Fruit fly (Drosophila melanogaster) whole organism, embryonic: ENCODE data around the gene CG15536.

Experiments used
- Adf1 ChIP-seq: fragments of 200-800 bp; sonication (Bioruptor generic); IDR thresholded peaks from 2 replicates; pipeline ENCODE4 v1.3.6; 2022; ENCODE audit warnings: missing biosample characterization, missing genetic modification characterization
- BEAF-32 ChIP-seq: fragments of 200-800 bp; sonication (Bioruptor generic); optimal IDR thresholded peaks from 3 replicates; lab custom pipeline; 2017; ENCODE audit warnings: missing biosample characterization, missing genetic modification characterization, mild to moderate bottlenecking, moderate library complexity, missing genetic modification reagents
- Blimp-1 ChIP-seq: fragments of 200-800 bp; sonication (Bioruptor generic); optimal IDR thresholded peaks from 3 replicates; lab custom pipeline; 2018; ENCODE audit warnings: missing biosample characterization, missing genetic modification characterization, mild to moderate bottlenecking, moderate library complexity, missing genetic modification reagents
- Bteb2 ChIP-seq: fragments of 200-800 bp; sonication (Bioruptor generic); optimal IDR thresholded peaks from 2 replicates; lab custom pipeline; 2016; ENCODE audit warnings: missing biosample characterization, missing genetic modification characterization
- CG10147 ChIP-seq: fragments of 200-800 bp; sonication (Bioruptor generic); optimal IDR thresholded peaks from 2 replicates; lab custom pipeline; 2019; ENCODE audit warnings: missing biosample characterization, mild to moderate bottlenecking, missing genetic modification characterization, moderate library complexity
- CG10565 ChIP-seq: fragments of 200-800 bp; sonication (Bioruptor generic); optimal IDR thresholded peaks from 3 replicates; lab custom pipeline; 2016; ENCODE audit warnings: missing biosample characterization, mild to moderate bottlenecking, missing genetic modification characterization
- CG10979 ChIP-seq: fragments of 200-800 bp; sonication (Bioruptor generic); optimal IDR thresholded peaks from 2 replicates; lab custom pipeline; 2018; ENCODE audit warnings: missing biosample characterization, mild to moderate bottlenecking, missing genetic modification characterization, moderate library complexity
- CG14860 ChIP-seq: fragments of 200-800 bp; sonication (Bioruptor generic); IDR thresholded peaks from 3 replicates; pipeline ENCODE4 v1.3.6; 2022; ENCODE audit warnings: missing biosample characterization, missing genetic modification characterization; ENCODE audit not compliant: partially characterized antibody
- CG1529 ChIP-seq: fragments of 200-800 bp; sonication (Bioruptor generic); optimal IDR thresholded peaks from 3 replicates; lab custom pipeline; 2018; ENCODE audit warnings: missing biosample characterization, missing genetic modification characterization
- CG16815 ChIP-seq: fragments of 200-800 bp; sonication (Bioruptor generic); optimal IDR thresholded peaks from 3 replicates; lab custom pipeline; 2017; ENCODE audit warnings: missing biosample characterization, mild to moderate bottlenecking, missing genetic modification characterization
- CG17385 ChIP-seq: fragments of 200-800 bp; sonication (Bioruptor generic); optimal IDR thresholded peaks from 3 replicates; lab custom pipeline; 2018; ENCODE audit warnings: missing biosample characterization, mild to moderate bottlenecking, missing genetic modification characterization
- CG18599 ChIP-seq: fragments of 200-800 bp; sonication (Bioruptor generic); optimal IDR thresholded peaks from 3 replicates; lab custom pipeline; 2017; ENCODE audit warnings: missing biosample characterization, missing genetic modification characterization, mild to moderate bottlenecking, moderate library complexity, missing genetic modification reagents
- CG18619 ChIP-seq: fragments of 200-800 bp; sonication (Bioruptor generic); optimal IDR thresholded peaks from 3 replicates; lab custom pipeline; 2017; ENCODE audit warnings: missing biosample characterization, mild to moderate bottlenecking, missing genetic modification characterization
- CG2875 ChIP-seq: fragments of 200-800 bp; sonication (Bioruptor generic); optimal IDR thresholded peaks from 2 replicates; lab custom pipeline; 2017; ENCODE audit warnings: missing biosample characterization, mild to moderate bottlenecking, missing genetic modification characterization, missing genetic modification reagents
- CG2889 ChIP-seq: fragments of 200-800 bp; sonication (Bioruptor generic); IDR thresholded peaks from 3 replicates; pipeline ENCODE4 v1.3.6; 2022; ENCODE audit warnings: missing biosample characterization, missing genetic modification characterization
- CG31388 ChIP-seq: fragments of 200-800 bp; sonication (Bioruptor generic); optimal IDR thresholded peaks from 2 replicates; lab custom pipeline; 2016; ENCODE audit warnings: missing biosample characterization, missing genetic modification characterization
- CG34376 ChIP-seq: fragments of 200-800 bp; sonication (Bioruptor generic); optimal IDR thresholded peaks from 2 replicates; lab custom pipeline; 2018; ENCODE audit warnings: missing biosample characterization, mild to moderate bottlenecking, missing genetic modification characterization
- CG3838 ChIP-seq: fragments of 200-800 bp; sonication (Bioruptor generic); optimal IDR thresholded peaks from 3 replicates; lab custom pipeline; 2016; ENCODE audit warnings: missing biosample characterization, missing genetic modification characterization
- CG7357 ChIP-seq: fragments of 200-800 bp; sonication (Bioruptor generic); IDR thresholded peaks from 3 replicates; pipeline ENCODE4 v1.3.6; 2022; ENCODE audit warnings: missing biosample characterization, missing genetic modification characterization
- CG7745 ChIP-seq: fragments of 200-800 bp; sonication (Bioruptor generic); optimal IDR thresholded peaks from 2 replicates; lab custom pipeline; 2018; ENCODE audit warnings: missing biosample characterization, mild to moderate bottlenecking, missing genetic modification characterization, moderate library complexity
- Camta ChIP-seq: fragments of 200-800 bp; sonication (Bioruptor generic); optimal IDR thresholded peaks from 2 replicates; lab custom pipeline; 2016; ENCODE audit warnings: missing biosample characterization, missing genetic modification characterization
- CoRest ChIP-seq: fragments of 200-800 bp; sonication (Bioruptor generic); optimal IDR thresholded peaks from 3 replicates; lab custom pipeline; 2018; ENCODE audit warnings: missing biosample characterization, mild to moderate bottlenecking, missing genetic modification characterization, moderate library complexity
- D19A ChIP-seq: fragments of 200-800 bp; optimal IDR thresholded peaks from 3 replicates; lab custom pipeline; 2019; ENCODE audit warnings: missing biosample characterization, mild to moderate bottlenecking, missing genetic modification characterization, moderate library complexity
- D19B ChIP-seq: fragments of 200-800 bp; sonication (Bioruptor generic); optimal IDR thresholded peaks from 2 replicates; lab custom pipeline; 2017; ENCODE audit warnings: missing biosample characterization, mild to moderate bottlenecking, missing genetic modification characterization
- Dll ChIP-seq: fragments of 200-800 bp; sonication (Bioruptor generic); IDR thresholded peaks from 4 replicates; pipeline ENCODE4 v1.3.6; 2022; ENCODE audit warnings: missing biosample characterization, missing genetic modification characterization; ENCODE audit not compliant: partially characterized antibody
- Doc2 ChIP-seq: fragments of 200-800 bp; sonication (Bioruptor generic); IDR thresholded peaks from 2 replicates; pipeline ENCODE4 v1.3.6; 2022; ENCODE audit warnings: missing biosample characterization, missing genetic modification characterization
- Dp ChIP-seq: fragments of 200-800 bp; sonication (Bioruptor generic); optimal IDR thresholded peaks from 2 replicates; lab custom pipeline; 2018; ENCODE audit warnings: missing biosample characterization, mild to moderate bottlenecking, missing genetic modification characterization, moderate library complexity
- Ets65A ChIP-seq: fragments of 200-800 bp; sonication (Bioruptor generic); peaks from one replicate; lab custom pipeline; 2016; ENCODE audit warnings: missing biosample characterization, missing genetic modification characterization
- Hand ChIP-seq: fragments of 200-800 bp; sonication (Bioruptor generic); optimal IDR thresholded peaks from 2 replicates; lab custom pipeline; 2017; ENCODE audit warnings: mild to moderate bottlenecking, missing biosample characterization, missing genetic modification reagents, missing genetic modification characterization
- Hr78 ChIP-seq, 2 experiments: fragments of 200-800 bp in 1 of 2; fragments of >200 bp in 1 of 2; sonication (Bioruptor generic) in 1 of 2; optimal IDR thresholded peaks; 2 replicates each; lab custom pipeline; 2017 to 2019; ENCODE audit warnings: missing biosample characterization in 2 of 2, missing genetic modification characterization in 2 of 2, mild to moderate bottlenecking in 1 of 2, moderate library complexity in 1 of 2
- Lhr ChIP-seq: fragments of 200-800 bp; sonication (Bioruptor generic); optimal IDR thresholded peaks from 3 replicates; lab custom pipeline; 2017; ENCODE audit warnings: mild to moderate bottlenecking, missing biosample characterization, missing genetic modification reagents, missing genetic modification characterization
- Oaz ChIP-seq: fragments of 200-800 bp; sonication (Bioruptor generic); IDR thresholded peaks from 2 replicates; pipeline ENCODE4 v1.3.6; 2022; ENCODE audit warnings: missing biosample characterization, missing genetic modification characterization
- Rfx ChIP-seq: fragments of 200-800 bp; sonication (Bioruptor generic); IDR thresholded peaks from 2 replicates; pipeline ENCODE4 v1.3.6; 2022; ENCODE audit warnings: missing biosample characterization, missing genetic modification characterization
- Scr ChIP-seq: fragments of 200-800 bp; sonication (Bioruptor generic); IDR thresholded peaks from 2 replicates; pipeline ENCODE4 v1.3.6; 2022; ENCODE audit warnings: missing biosample characterization, missing genetic modification characterization; ENCODE audit not compliant: partially characterized antibody
- Sry-δ ChIP-seq: fragments of 200-800 bp; sonication (Bioruptor generic); optimal IDR thresholded peaks from 2 replicates; lab custom pipeline; 2016; ENCODE audit warnings: missing biosample characterization, missing genetic modification characterization
- Tbp ChIP-seq: fragments of >200 bp; optimal IDR thresholded peaks from 2 replicates; lab custom pipeline; 2018; ENCODE audit warnings: missing biosample characterization, missing genetic modification characterization
- al ChIP-seq: fragments of 200-800 bp; sonication (Bioruptor generic); IDR thresholded peaks from 2 replicates; pipeline ENCODE4 v1.3.6; 2022; ENCODE audit warnings: missing biosample characterization, missing genetic modification characterization
- bigmax ChIP-seq: fragments of 200-800 bp; sonication (Bioruptor generic); optimal IDR thresholded peaks from 2 replicates; lab custom pipeline; 2018; ENCODE audit warnings: missing biosample characterization, mild to moderate bottlenecking, missing genetic modification characterization
- btn ChIP-seq: fragments of 200-800 bp; sonication (Bioruptor generic); optimal IDR thresholded peaks from 2 replicates; lab custom pipeline; 2016; ENCODE audit warnings: missing biosample characterization, missing genetic modification characterization
- crp ChIP-seq, 2 experiments: fragments of 200-800 bp; sonication (Bioruptor generic); optimal IDR thresholded peaks; 2 replicates in 1 of 2; 3 replicates in 1 of 2; lab custom pipeline; 2017; ENCODE audit warnings: missing biosample characterization in 2 of 2, missing genetic modification characterization in 2 of 2, mild to moderate bottlenecking in 1 of 2, moderate library complexity in 1 of 2
- dpn ChIP-seq, 2 experiments: fragments of 200-800 bp; sonication (Bioruptor generic); optimal IDR thresholded peaks; 3 replicates each; lab custom pipeline; 2016; ENCODE audit warnings: missing biosample characterization in 2 of 2, missing genetic modification characterization in 2 of 2
- esg ChIP-seq: fragments of 200-800 bp; sonication (Bioruptor generic); conservative IDR thresholded peaks from 2 replicates; pipeline ENCODE4 v1.3.6; 2022; ENCODE audit warnings: missing biosample characterization, missing genetic modification characterization
- fu2 ChIP-seq: fragments of 200-800 bp; sonication (Bioruptor generic); optimal IDR thresholded peaks from 2 replicates; lab custom pipeline; 2016; ENCODE audit warnings: missing biosample characterization, missing genetic modification characterization
- ham ChIP-seq: fragments of 200-800 bp; sonication (Bioruptor generic); IDR thresholded peaks from 2 replicates; pipeline ENCODE4 v1.3.6; 2022; ENCODE audit warnings: missing biosample characterization, missing genetic modification characterization
- her ChIP-seq: fragments of 200-800 bp; sonication (Bioruptor generic); optimal IDR thresholded peaks from 2 replicates; lab custom pipeline; 2016; ENCODE audit warnings: missing biosample characterization, missing genetic modification characterization
- kah ChIP-seq: fragments of 200-800 bp; sonication (Bioruptor generic); optimal IDR thresholded peaks from 2 replicates; lab custom pipeline; 2018; ENCODE audit warnings: missing biosample characterization, mild to moderate bottlenecking, missing genetic modification characterization
- pum ChIP-seq: fragments of 200-800 bp; sonication (Bioruptor generic); optimal IDR thresholded peaks from 2 replicates; lab custom pipeline; 2016; ENCODE audit warnings: missing biosample characterization, missing genetic modification characterization
- slbo ChIP-seq: fragments of 200-800 bp; sonication (Bioruptor generic); IDR thresholded peaks from 2 replicates; pipeline ENCODE4 v1.3.6; 2022; ENCODE audit warnings: missing biosample characterization, missing genetic modification characterization
- tll ChIP-seq, 2 experiments: fragments of 200-800 bp in 1 of 2; fragments of >200 bp in 1 of 2; sonication (Bioruptor generic) in 1 of 2; optimal IDR thresholded peaks; 2 replicates each; lab custom pipeline; 2017 to 2019; ENCODE audit warnings: missing biosample characterization in 2 of 2, missing genetic modification characterization in 2 of 2, mild to moderate bottlenecking in 1 of 2, moderate library complexity in 1 of 2
- tx ChIP-seq: fragments of 200-800 bp; sonication (Bioruptor generic); optimal IDR thresholded peaks from 2 replicates; lab custom pipeline; 2016; ENCODE audit warnings: missing biosample characterization, missing genetic modification characterization

Gene CG15536

dm6 chr3R:30450224-30450623 lies 25.3 kb upstream of the CG15536 start (continued):
- peak; percentile 59 for TF ChIP-seq tx (GFP tag; lab: Kevin White, UChicago)
- 0 out of 4 replicates have a peak, but pooled peaks have one; percentile 31 for TF ChIP-seq Dll (GFP tag; lab: Robert Waterston, UW)
- peak; percentile 70; the same call in 1 of the 2 replicates for TF ChIP-seq ham
- TF ChIP-seq CG3838 (GFP tag; lab: Kevin White, UChicago), result peak; percentile 80
- TF ChIP-seq CG17385, result peak; percentile 70
- TF ChIP-seq BEAF-32 (GFP tag; lab: Kevin White, UChicago), result no peak
- peak; percentile 65 for TF ChIP-seq CG31388 (GFP tag; lab: Kevin White, UChicago)
- peak; percentile 79 for TF ChIP-seq her (GFP tag; lab: Kevin White, UChicago)
- no peak for TF ChIP-seq tll (GFP tag; optimal IDR thresholded peaks at IDR 0.05; lab: Kevin White, UChicago)
- peak; percentile 78 for TF ChIP-seq Camta (GFP tag; lab: Kevin White, UChicago)
- no peak for TF ChIP-seq Ets65A (GFP tag; lab: Kevin White, UChicago)
- TF ChIP-seq Tbp (GFP tag; lab: Kevin White, UChicago), result no peak
- TF ChIP-seq CG10565 (GFP tag; lab: Kevin White, UChicago), result peak; percentile 48
- peak; percentile 18 for TF ChIP-seq CG10147 (GFP tag; lab: Kevin White, UChicago)
- peak; percentile 20 for TF ChIP-seq CG16815
- peak; percentile 50 for TF ChIP-seq Sry-δ (GFP tag; lab: Kevin White, UChicago)
- peak; percentile 72 for TF ChIP-seq Blimp-1
- no peak for TF ChIP-seq D19B (GFP tag; lab: Kevin White, UChicago)
- peak; percentile 6 to 84 for TF ChIP-seq dpn (GFP tag; optimal IDR thresholded peaks at IDR 0.05; lab: Kevin White, UChicago)
- no peak for TF ChIP-seq CG10979 (tag; lab: Kevin White, UChicago)
- peak; percentile 73 for TF ChIP-seq CG34376 (GFP tag; lab: Kevin White, UChicago)
- TF ChIP-seq CoRest (tag; lab: Kevin White, UChicago), result no peak
- peak; percentile 80; the same call in 1 of the 2 replicates for TF ChIP-seq Rfx
- peak; percentile 47; the same call in 1 of the 3 replicates for TF ChIP-seq CG7357 (GFP tag; lab: Robert Waterston, UW)
- no peak for TF ChIP-seq Scr (GFP tag; lab: Robert Waterston, UW)
- TF ChIP-seq Adf1 (GFP tag; lab: Robert Waterston, UW), result peak; percentile 65; the same call in 1 of the 2 replicates
- TF ChIP-seq CG18619, result peak; percentile 70
- TF ChIP-seq Oaz (GFP tag; lab: Robert Waterston, UW), result no peak
- no peak; the same call in 1 of the 2 replicates for TF ChIP-seq al (GFP tag; lab: Robert Waterston, UW)
- no peak for TF ChIP-seq CG14860 (GFP tag; lab: Robert Waterston, UW)
- no peak for TF ChIP-seq esg
- peak; percentile 64 for TF ChIP-seq kah (GFP tag; lab: Kevin White, UChicago)
- peak; percentile 22 for TF ChIP-seq fu2
- peak; percentile 38 for TF ChIP-seq pum (GFP tag; lab: Kevin White, UChicago)
- no peak for TF ChIP-seq Dp
- TF ChIP-seq Hr78 (GFP tag; optimal IDR thresholded peaks at IDR 0.05; lab: Kevin White, UChicago), result no peak
- peak; percentile 48 for TF ChIP-seq bigmax (GFP tag; lab: Kevin White, UChicago)
- TF ChIP-seq CG7745 (tag; lab: Kevin White, UChicago), result no peak
- TF ChIP-seq CG18599, result peak; percentile 83
- peak; percentile 89 for TF ChIP-seq CG2875 (GFP tag; lab: Kevin White, UChicago)
- no peak for TF ChIP-seq CG2889 (GFP tag; lab: Robert Waterston, UW)
- peak; percentile 60 for TF ChIP-seq Lhr
- TF ChIP-seq CG1529 (GFP tag; lab: Kevin White, UChicago), result peak; percentile 69
- no peak for TF ChIP-seq crp (GFP tag; optimal IDR thresholded peaks at IDR 0.05; lab: Kevin White, UChicago)
- TF ChIP-seq Bteb2 (GFP tag; lab: Kevin White, UChicago), result peak; percentile 55
- TF ChIP-seq Hand, result peak; percentile 40
- TF ChIP-seq slbo (GFP tag; lab: Robert Waterston, UW), result peak; percentile 81
- TF ChIP-seq D19A (tag; lab: Kevin White, UChicago), result no peak
- peak; percentile 74 for TF ChIP-seq btn
- TF ChIP-seq Doc2, result no peak
